Worm (Caenorhabditis elegans) whole organism, L2 larva: ENCODE data around the gene prmt-5.

ENCODE experiments used
- C34F6.9 ChIP-seq: fragments of 150-350 bp; optimal IDR thresholded peaks from 2 replicates; lab custom pipeline; 2014; ENCODE audit warnings: missing biosample characterization, missing genetic modification characterization
- F13H6.1 ChIP-seq: sonication (generic microtip); optimal IDR thresholded peaks from 2 replicates; lab custom pipeline; 2016; ENCODE audit warnings: missing genetic modification characterization, missing compliant biosample characterization
- R02D3.7 ChIP-seq: fragments of 150-350 bp; optimal IDR thresholded peaks from 2 replicates; lab custom pipeline; 2014; ENCODE audit warnings: missing biosample characterization, missing genetic modification characterization
- Y55F3AM.14 ChIP-seq: fragments of 200-800 bp; sonication (Bioruptor generic); optimal IDR thresholded peaks from 2 replicates; lab custom pipeline; 2018; ENCODE audit warnings: mild to moderate bottlenecking, missing genetic modification characterization, missing compliant biosample characterization
- alr-1 ChIP-seq: fragments of 150-350 bp; optimal IDR thresholded peaks from 2 replicates; lab custom pipeline; 2014; ENCODE audit warnings: missing biosample characterization, missing genetic modification characterization
- aly-2 ChIP-seq: fragments of 150-350 bp; optimal IDR thresholded peaks from 2 replicates; lab custom pipeline; 2014; ENCODE audit warnings: missing biosample characterization, missing genetic modification characterization
- ama-1 ChIP-seq: fragments of 150-350 bp; optimal IDR thresholded peaks from 2 replicates; lab custom pipeline; 2018; ENCODE audit warnings: inconsistent platforms
- blmp-1 ChIP-seq: sonication (generic microtip); optimal IDR thresholded peaks from 2 replicates; lab custom pipeline; 2017; ENCODE audit warnings: missing genetic modification characterization, mild to moderate bottlenecking, missing compliant biosample characterization, antibody characterized with exemption, moderate library complexity; ENCODE audit not compliant: insufficient read depth
- ceh-82 ChIP-seq: fragments of 150-350 bp; optimal IDR thresholded peaks from 2 replicates; lab custom pipeline; 2014; ENCODE audit warnings: missing biosample characterization, missing genetic modification characterization
- crh-2 ChIP-seq: sonication (generic microtip); optimal IDR thresholded peaks from 2 replicates; lab custom pipeline; 2017; ENCODE audit warnings: missing biosample characterization, missing genetic modification characterization
- dmd-4 ChIP-seq: sonication (generic microtip); optimal IDR thresholded peaks from 2 replicates; lab custom pipeline; 2017; ENCODE audit warnings: missing biosample characterization, missing genetic modification characterization
- egl-27 ChIP-seq: sonication (generic microtip); optimal IDR thresholded peaks from 3 replicates; lab custom pipeline; 2017; ENCODE audit warnings: missing biosample characterization, missing genetic modification reagents, missing genetic modification characterization
- elt-3 ChIP-seq: sonication (generic microtip); optimal IDR thresholded peaks from 2 replicates; lab custom pipeline; 2017; ENCODE audit warnings: missing biosample characterization, missing genetic modification characterization
- gmeb-1 ChIP-seq: fragments of 150-350 bp; optimal IDR thresholded peaks from 2 replicates; lab custom pipeline; 2014; ENCODE audit warnings: missing biosample characterization, missing genetic modification characterization
- lin-13 ChIP-seq: fragments of 150-350 bp; optimal IDR thresholded peaks from 2 replicates; lab custom pipeline; 2014; ENCODE audit warnings: missing biosample characterization, missing genetic modification reagents, missing genetic modification characterization
- lsy-2 ChIP-seq, 2 experiments: fragments of 150-350 bp in 1 of 2; sonication (generic microtip) in 1 of 2; optimal IDR thresholded peaks; 2 replicates each; lab custom pipeline; 2014 to 2017; ENCODE audit warnings: missing biosample characterization in 2 of 2, missing genetic modification characterization in 2 of 2
- mab-5 ChIP-seq: fragments of 150-350 bp; optimal IDR thresholded peaks from 2 replicates; lab custom pipeline; 2014; ENCODE audit warnings: missing biosample characterization, missing genetic modification characterization
- mdl-1 ChIP-seq, 2 experiments: fragments of 150-350 bp in 1 of 2; sonication (generic microtip) in 1 of 2; optimal IDR thresholded peaks; 2 replicates each; lab custom pipeline; 2017; ENCODE audit warnings: missing biosample characterization in 2 of 2, missing genetic modification characterization in 2 of 2
- nhr-11 ChIP-seq: fragments of 150-350 bp; optimal IDR thresholded peaks from 2 replicates; lab custom pipeline; 2014; ENCODE audit warnings: missing biosample characterization, missing genetic modification characterization
- nhr-12 ChIP-seq: fragments of 150-350 bp; optimal IDR thresholded peaks from 2 replicates; lab custom pipeline; 2014; ENCODE audit warnings: missing biosample characterization, missing genetic modification characterization
- nhr-129 ChIP-seq: fragments of 150-350 bp; optimal IDR thresholded peaks from 2 replicates; lab custom pipeline; 2014; ENCODE audit warnings: missing biosample characterization, missing genetic modification characterization
- nhr-21 ChIP-seq: fragments of 150-350 bp; optimal IDR thresholded peaks from 2 replicates; lab custom pipeline; 2014; ENCODE audit warnings: missing biosample characterization, missing genetic modification characterization
- nhr-237 ChIP-seq: fragments of 150-350 bp; optimal IDR thresholded peaks from 2 replicates; lab custom pipeline; 2014; ENCODE audit warnings: missing biosample characterization, missing genetic modification characterization
- nhr-25 ChIP-seq: fragments of 150-350 bp; sonication (generic microtip); optimal IDR thresholded peaks from 3 replicates; lab custom pipeline; 2014; ENCODE audit warnings: missing biosample characterization, missing genetic modification characterization
- nhr-77 ChIP-seq: fragments of 150-350 bp; optimal IDR thresholded peaks from 2 replicates; lab custom pipeline; 2014; ENCODE audit warnings: missing biosample characterization, missing genetic modification characterization
- sem-4 ChIP-seq: fragments of 150-350 bp; optimal IDR thresholded peaks from 2 replicates; lab custom pipeline; 2014; ENCODE audit warnings: missing biosample characterization, missing genetic modification reagents, missing genetic modification characterization
- sma-3 ChIP-seq: sonication (generic microtip); optimal IDR thresholded peaks from 2 replicates; lab custom pipeline; 2016; ENCODE audit warnings: missing genetic modification reagents, missing genetic modification characterization, missing compliant biosample characterization
- sma-9 ChIP-seq, 2 experiments: fragments of 150-350 bp in 1 of 2; sonication (generic microtip) in 1 of 2; optimal IDR thresholded peaks; 2 replicates each; lab custom pipeline; 2014 to 2016; ENCODE audit warnings: missing genetic modification characterization in 2 of 2, mild to moderate bottlenecking in 1 of 2, missing biosample characterization in 1 of 2, missing compliant biosample characterization in 1 of 2, missing genetic modification reagents in 1 of 2, moderate library complexity in 1 of 2
- unc-39 ChIP-seq: fragments of 150-350 bp; optimal IDR thresholded peaks from 2 replicates; lab custom pipeline; 2014; ENCODE audit warnings: missing biosample characterization, missing genetic modification characterization
- unc-55 ChIP-seq: fragments of 150-350 bp; sonication (generic microtip); optimal IDR thresholded peaks from 3 replicates; lab custom pipeline; 2014; ENCODE audit warnings: missing biosample characterization, missing genetic modification reagents, missing genetic modification characterization
- unc-62 ChIP-seq: fragments of 150-350 bp; optimal IDR thresholded peaks from 2 replicates; lab custom pipeline; 2014; ENCODE audit warnings: missing biosample characterization, missing genetic modification reagents, missing genetic modification characterization
- ztf-1 ChIP-seq: fragments of 200-800 bp; sonication (Bioruptor generic); conservative IDR thresholded peaks from 2 replicates; pipeline ENCODE4 v1.3.6; 2022; ENCODE audit warnings: missing genetic modification characterization, missing compliant biosample characterization
- ztf-11 ChIP-seq: sonication (generic microtip); optimal IDR thresholded peaks from 2 replicates; lab custom pipeline; 2017; ENCODE audit warnings: missing biosample characterization, missing genetic modification characterization

Gene prmt-5

DNA sequence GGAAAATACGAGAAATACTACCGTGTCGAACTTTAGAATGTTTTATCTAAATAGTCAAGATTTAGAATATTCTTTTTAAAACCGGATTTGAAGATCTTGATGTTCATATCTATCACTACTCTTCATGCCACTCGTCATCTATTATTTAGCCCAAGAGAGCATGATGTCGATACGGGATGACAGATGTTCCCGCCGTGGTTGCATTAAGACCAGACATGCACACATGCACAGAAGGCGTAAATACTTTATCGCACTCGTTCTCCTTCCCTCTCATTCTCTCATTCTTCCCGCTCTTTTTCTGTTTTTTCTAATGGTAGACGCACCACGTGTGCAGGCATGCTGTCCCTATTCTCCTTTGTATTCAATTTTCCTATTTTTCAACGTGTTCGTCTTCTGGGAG, 47.0 kb upstream of the prmt-5 start:
- TF ChIP-seq nhr-129 (tag; lab: Kevin White, UChicago): peak; percentile 36
- no peak for TF ChIP-seq ztf-11
- TF ChIP-seq unc-55: peak; percentile 3

- TF ChIP-seq mab-5: no peak
- TF ChIP-seq ama-1: no peak
- no peak for TF ChIP-seq Y55F3AM.14 (GFP tag; lab: Kevin White, UChicago)
- TF ChIP-seq unc-62: no peak
- TF ChIP-seq ceh-82 (tag; lab: Kevin White, UChicago): no peak
- no peak for TF ChIP-seq nhr-25
- TF ChIP-seq nhr-237: no peak
- TF ChIP-seq lin-13: no peak
- TF ChIP-seq ztf-1 (GFP tag; lab: Robert Waterston, UW): no peak
- no peak for TF ChIP-seq nhr-129 (tag; lab: Kevin White, UChicago)
- TF ChIP-seq egl-27 (tag; lab: Kevin White, UChicago): no peak
- no peak for TF ChIP-seq mdl-1 (tag; optimal IDR thresholded peaks at IDR 0.05; lab: Kevin White, UChicago)
- TF ChIP-seq nhr-77 (tag; lab: Kevin White, UChicago): no peak
- TF ChIP-seq nhr-21 (tag; lab: Kevin White, UChicago): no peak
- TF ChIP-seq dmd-4 (tag; lab: Kevin White, UChicago): no peak
- no peak for TF ChIP-seq blmp-1
These were observed 44.7 kb upstream of the prmt-5 start, which contains the start of gene pup-2 for ce11 chrIII:5185620-5186019. Gene pup-2, plus strand, starts transcription at chrIII:5185920.

DNA sequence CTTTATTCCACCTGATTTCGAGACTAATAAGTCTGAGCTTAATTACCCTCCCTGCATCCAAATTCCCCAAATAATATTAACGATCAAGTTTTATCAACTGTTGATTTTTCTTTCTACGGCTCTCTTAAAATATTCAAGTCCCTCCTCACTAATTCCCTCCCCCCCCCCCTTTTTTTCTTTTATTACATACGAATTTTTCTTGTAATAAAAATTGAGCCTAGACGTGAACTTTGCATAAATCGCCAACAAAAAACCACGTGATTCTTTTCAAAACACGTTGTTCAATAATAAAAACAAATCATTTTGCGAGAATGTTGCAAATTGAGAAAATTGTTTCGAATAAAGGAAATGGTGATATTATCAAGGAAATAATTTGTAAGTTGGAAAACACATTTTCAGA, 41.9 kb upstream of the prmt-5 start, which contains the start of gene K10D2.8:
Gene K10D2.8 (plus strand): TSS at position 301 of the 400 bp plus-strand sequence.
- no peak for TF ChIP-seq nhr-129 (tag; lab: Kevin White, UChicago)

DNA sequence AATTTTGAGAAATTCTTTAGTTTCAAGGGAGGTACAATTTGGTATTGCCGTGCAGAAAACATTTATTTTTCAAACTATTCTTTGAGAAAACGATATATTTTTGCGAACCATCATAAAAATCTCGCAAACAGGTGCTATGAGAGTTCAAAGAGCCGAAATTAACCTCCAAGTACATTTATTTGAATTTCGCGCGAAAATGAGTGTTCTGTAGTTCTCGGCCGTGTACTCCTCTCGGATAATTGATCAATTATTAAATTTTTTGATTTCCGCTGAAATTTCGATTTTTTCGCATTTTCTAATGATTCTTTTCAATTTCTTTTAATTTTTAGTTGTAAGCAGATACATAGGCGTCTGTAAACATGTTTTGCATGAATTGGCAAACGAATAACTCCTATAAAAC, 40.2 kb upstream of the prmt-5 start:
- TF ChIP-seq unc-55 (peak; percentile 2), sma-3 (GFP tag; lab: Kevin White, UChicago) (peak; percentile 45), nhr-25 (peak; percentile 24), gmeb-1 (peak; percentile 88), lsy-2 (tag; optimal IDR thresholded peaks at IDR 0.05; lab: Kevin White, UChicago) (peak; percentile 3 to 43), sma-9 (GFP tag; optimal IDR thresholded peaks at IDR 0.05; lab: Kevin White, UChicago) (peak; percentile 50), sma-9 (tag; optimal IDR thresholded peaks at IDR 0.05; lab: Kevin White, UChicago) (no peak), ama-1 (no peak), F13H6.1 (tag; lab: Kevin White, UChicago) (peak; percentile 13), aly-2 (tag; lab: Kevin White, UChicago) (no peak)

ce11 chrIII:5190671-5191174, 39.6 kb upstream of the prmt-5 start, which contains the start of gene hira-1:
Gene hira-1, plus strand, starts transcription at chrIII:5191124.
- TF ChIP-seq blmp-1 (no peak), sem-4 (tag; lab: Kevin White, UChicago) (peak; percentile 52), alr-1 (tag; lab: Kevin White, UChicago) (no peak), unc-55 (peak; percentile 70), crh-2 (tag; lab: Kevin White, UChicago) (peak; percentile 38), lsy-2 (tag; optimal IDR thresholded peaks at IDR 0.05; lab: Kevin White, UChicago) (peak in 1 of 2 experiments; percentile 56), C34F6.9 (peak; percentile 78), lin-13 (peak; percentile 17), gmeb-1 (peak; percentile 47)

DNA sequence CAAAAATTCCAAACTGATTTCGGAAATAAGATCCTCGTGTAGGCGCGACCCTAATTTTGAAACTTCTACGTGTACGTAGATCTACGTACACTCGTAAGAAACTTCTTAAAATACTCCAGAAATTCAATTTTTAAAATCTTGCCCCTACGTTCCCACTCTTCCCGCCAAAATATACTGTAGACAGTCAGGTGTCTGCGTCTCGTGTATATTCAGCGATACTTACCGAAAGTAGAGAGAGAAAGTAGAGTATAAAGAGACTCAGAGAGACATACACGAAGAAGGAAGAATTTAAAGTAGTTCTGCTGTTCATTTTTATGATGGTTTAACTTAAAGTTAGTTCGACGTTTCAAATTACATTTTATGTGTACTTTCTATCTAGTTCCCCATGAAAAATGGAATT, 37.1 kb upstream of the prmt-5 start:
- no peak for TF ChIP-seq Y55F3AM.14 (GFP tag; lab: Kevin White, UChicago)
- TF ChIP-seq elt-3 (tag; lab: Kevin White, UChicago): no peak
- no peak for TF ChIP-seq alr-1 (tag; lab: Kevin White, UChicago)
- no peak for TF ChIP-seq sma-9 (GFP tag; optimal IDR thresholded peaks at IDR 0.05; lab: Kevin White, UChicago)
- TF ChIP-seq sma-9 (tag; optimal IDR thresholded peaks at IDR 0.05; lab: Kevin White, UChicago): no peak
- no peak for TF ChIP-seq unc-39 (tag; lab: Kevin White, UChicago)
- TF ChIP-seq nhr-11 (tag; lab: Kevin White, UChicago): no peak
- no peak for TF ChIP-seq unc-62
- no peak for TF ChIP-seq nhr-12 (tag; lab: Kevin White, UChicago)
- no peak for TF ChIP-seq dmd-4 (tag; lab: Kevin White, UChicago)
- no peak for TF ChIP-seq R02D3.7
